Worm (Caenorhabditis elegans): ENCODE data around the gene T20D4.7.

- TF ChIP-seq F57A8.1 (GFP tag; optimal IDR thresholded peaks at IDR 0.05) (no peak), F49E8.2 (tag; optimal IDR thresholded peaks at IDR 0.05; ENCODE audit: insufficient read depth) (no peak), unc-62 (GFP tag; optimal IDR thresholded peaks at IDR 0.05) (no peak), pha-4 (tag; optimal IDR thresholded peaks at IDR 0.05) (no peak), ceh-58 (GFP tag; IDR thresholded peaks at IDR 0.05) (no peak), F33H1.4 (GFP tag; IDR thresholded peaks at IDR 0.05) (no peak), bed-1 (GFP tag; IDR thresholded peaks at IDR 0.05) (no peak), K11D2.4 (GFP tag; IDR thresholded peaks at IDR 0.05) (no peak), D2030.7 (GFP tag; IDR thresholded peaks at IDR 0.05) (peak; percentile 10; the same call in 1 of the 2 replicates), ama-1 (optimal IDR thresholded peaks at IDR 0.05) (no peak), ama-1 (GFP tag; optimal IDR thresholded peaks at IDR 0.05) (peak in 1 of 2 experiments; percentile 40), mes-4 (tag; optimal IDR thresholded peaks at IDR 0.05) (no peak)
Observed at ce11 chrV:3455135-3455747, 46.5 kb downstream of the T20D4.7 start.
